Fruit fly (Drosophila melanogaster): ENCODE measurements around the gene agt.

Gene agt

DNA sequence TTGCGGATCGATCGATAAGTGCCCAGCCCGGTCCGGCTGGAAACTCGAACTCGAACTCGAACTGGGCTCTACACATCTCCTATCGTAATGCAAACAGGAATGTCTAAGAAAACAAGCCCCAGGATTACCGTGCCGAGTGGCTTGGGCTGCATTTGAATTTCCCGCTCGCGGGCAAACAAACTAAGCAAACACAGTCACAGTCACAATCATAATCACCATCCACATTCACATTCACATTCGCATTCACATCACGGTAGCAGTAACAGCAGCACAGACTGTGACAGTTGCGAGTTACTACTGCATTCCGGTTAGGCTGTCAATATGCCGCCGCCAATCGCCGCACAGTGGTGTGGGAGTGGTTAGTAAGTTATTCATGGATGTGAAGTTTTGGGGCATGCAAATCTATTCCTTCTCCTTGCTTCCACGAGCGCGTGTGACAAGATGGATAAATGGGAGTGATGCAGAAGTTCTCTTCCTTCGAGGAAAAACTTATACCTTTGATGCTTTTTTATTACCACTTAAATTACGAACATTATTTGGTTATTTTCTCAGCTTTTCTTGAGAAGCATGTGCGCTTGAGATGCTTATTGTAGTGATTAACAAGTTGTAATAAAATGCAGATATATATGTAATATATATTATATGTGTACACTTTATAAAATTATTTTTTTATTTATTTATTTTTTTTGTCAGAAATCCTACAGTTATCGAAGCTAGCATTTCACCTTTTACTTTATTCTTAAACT lies 4.6 kb upstream of the agt start (continued):
- no peak for TF ChIP-seq CG3281 (GFP tag; optimal IDR thresholded peaks at IDR 0.05)
- TF ChIP-seq Dp (GFP tag; optimal IDR thresholded peaks at IDR 0.05) = peak; percentile 41
- TF ChIP-seq zen (tag; optimal IDR thresholded peaks at IDR 0.05) = peak; percentile 22
- no peak for TF ChIP-seq ap (GFP tag; IDR thresholded peaks at IDR 0.05)
- 0 out of 3 replicates have a peak, but pooled peaks have one; percentile 13 for TF ChIP-seq knrl (GFP tag; IDR thresholded peaks at IDR 0.05; ENCODE audit: partially characterized antibody)
- peak; percentile 45 for TF ChIP-seq CG9437 (GFP tag; optimal IDR thresholded peaks at IDR 0.05)
- peak; percentile 9; the same call in 1 of the 2 replicates for TF ChIP-seq CG13287 (GFP tag; IDR thresholded peaks at IDR 0.05; ENCODE audit: partially characterized antibody)
- no peak for TF ChIP-seq hth (optimal IDR thresholded peaks at IDR 0.05)
- TF ChIP-seq Atf3 (GFP tag; optimal IDR thresholded peaks at IDR 0.05) = peak; percentile 7
- TF ChIP-seq CG7357 (GFP tag; IDR thresholded peaks at IDR 0.05) = no peak
- TF ChIP-seq CG10209 (GFP tag; optimal IDR thresholded peaks at IDR 0.05) = no peak
- no peak for TF ChIP-seq inv (GFP tag; IDR thresholded peaks at IDR 0.05; ENCODE audit: partially characterized antibody)
- peak; percentile 87 for TF ChIP-seq CG5180 (GFP tag; optimal IDR thresholded peaks at IDR 0.05)
- 0 out of 4 replicates have a peak, but pooled peaks have one; percentile 32 for TF ChIP-seq chinmo (GFP tag; IDR thresholded peaks at IDR 0.05; ENCODE audit: partially characterized antibody)
- TF ChIP-seq CG1529 (GFP tag; optimal IDR thresholded peaks at IDR 0.05) = no peak
- peak; percentile 12 for TF ChIP-seq CG1233 (GFP tag; optimal IDR thresholded peaks at IDR 0.05)
- no peak for TF ChIP-seq nerfin-2 (GFP tag; IDR thresholded peaks at IDR 0.05; ENCODE audit: partially characterized antibody)
- no peak for TF ChIP-seq prd (optimal IDR thresholded peaks at IDR 0.05)
- peak; percentile 31; the same call in 1 of the 3 replicates for TF ChIP-seq prd (GFP tag; IDR thresholded peaks at IDR 0.05)
- 0 out of 3 replicates have a peak, but pooled peaks have one; percentile 15 for TF ChIP-seq CG7963 (GFP tag; IDR thresholded peaks at IDR 0.05; ENCODE audit: partially characterized antibody)
- no peak for TF ChIP-seq CG2199 (GFP tag; IDR thresholded peaks at IDR 0.05)
- 0 out of 2 replicates have a peak, but pooled peaks have one; percentile 7 for TF ChIP-seq bowl (GFP tag; IDR thresholded peaks at IDR 0.05)
- TF ChIP-seq CoRest (tag; optimal IDR thresholded peaks at IDR 0.05) = peak; percentile 6
- TF ChIP-seq CG4854 (GFP tag; optimal IDR thresholded peaks at IDR 0.05) = no peak
- TF ChIP-seq esg (GFP tag; conservative IDR thresholded peaks at IDR 0.05) = no peak
- TF ChIP-seq CG42726 (GFP tag; IDR thresholded peaks at IDR 0.05; ENCODE audit: partially characterized antibody) = no peak
- TF ChIP-seq en (GFP tag; optimal IDR thresholded peaks at IDR 0.05) = no peak
- TF ChIP-seq CG6175 (GFP tag; IDR thresholded peaks at IDR 0.05) = no peak
- TF ChIP-seq cad (GFP tag; optimal IDR thresholded peaks at IDR 0.05) = no peak
- TF ChIP-seq seq (GFP tag; IDR thresholded peaks at IDR 0.05) = no peak
- no peak for TF ChIP-seq H2.0 (GFP tag; IDR thresholded peaks at IDR 0.05)
- peak; percentile 21; the same call in 1 of the 2 replicates for TF ChIP-seq onecut (GFP tag; IDR thresholded peaks at IDR 0.05)
- TF ChIP-seq MESR4 (GFP tag; optimal IDR thresholded peaks at IDR 0.05) = no peak
- no peak for TF ChIP-seq CG14965 (GFP tag; optimal IDR thresholded peaks at IDR 0.05; ENCODE audit: borderline replicate concordance)
- no peak for TF ChIP-seq Doc3 (GFP tag; IDR thresholded peaks at IDR 0.05; ENCODE audit: partially characterized antibody)
- no peak for TF ChIP-seq GATAe (GFP tag; conservative IDR thresholded peaks at IDR 0.05)
- TF ChIP-seq Atf6 (GFP tag; IDR thresholded peaks at IDR 0.05) = no peak
- no peak for TF ChIP-seq CG7745 (tag; optimal IDR thresholded peaks at IDR 0.05)
- no peak for TF ChIP-seq pho (GFP tag; optimal IDR thresholded peaks at IDR 0.05)
- no peak for TF ChIP-seq CG15011 (GFP tag; optimal IDR thresholded peaks at IDR 0.05)
- TF ChIP-seq fd3F (GFP tag; optimal IDR thresholded peaks at IDR 0.05) = no peak
- TF ChIP-seq nau (GFP tag; optimal IDR thresholded peaks at IDR 0.05) = no peak
- peak; percentile 61 for TF ChIP-seq CG18262 (tag; optimal IDR thresholded peaks at IDR 0.05)
- TF ChIP-seq Med (GFP tag) = peak; percentile 83
- TF ChIP-seq z (GFP tag; IDR thresholded peaks at IDR 0.05) = 0 out of 3 replicates have a peak, but pooled peaks have one; percentile 24
- no peak for TF ChIP-seq Nf-YC (tag; optimal IDR thresholded peaks at IDR 0.05)
- no peak for TF ChIP-seq CG32772 (GFP tag; IDR thresholded peaks at IDR 0.05)
- TF ChIP-seq lmd (GFP tag; IDR thresholded peaks at IDR 0.05) = no peak
- TF ChIP-seq dmrt99B (tag; optimal IDR thresholded peaks at IDR 0.05) = peak; percentile 35

Data from whole organism, embryonic.